Worm (Caenorhabditis elegans) whole organism, L1 larva: ENCODE results near the gene prp-18.
A peak's percentile ranks its signal among the peaks of the same experiment; 100 is the strongest.

Experiments used
- C34B4.2 ChIP-seq: sonication (generic microtip); optimal IDR thresholded peaks from 2 replicates; lab custom pipeline; 2017; ENCODE audit warnings: mild to moderate bottlenecking, missing genetic modification characterization, missing compliant biosample characterization
- Y116A8C.19 ChIP-seq: sonication (generic microtip); optimal IDR thresholded peaks from 2 replicates; lab custom pipeline; 2016; ENCODE audit warnings: missing compliant biosample characterization, missing genetic modification characterization, borderline replicate concordance
- aha-1 ChIP-seq: fragments of 150-350 bp; optimal IDR thresholded peaks from 2 replicates; lab custom pipeline; 2014; ENCODE audit warnings: missing biosample characterization, missing genetic modification characterization
- alr-1 ChIP-seq: fragments of 200-800 bp; sonication (Bioruptor generic); optimal IDR thresholded peaks from 2 replicates; lab custom pipeline; 2018; ENCODE audit warnings: borderline replicate concordance, mild to moderate bottlenecking, missing genetic modification characterization, missing compliant biosample characterization
- aly-2 ChIP-seq: fragments of 150-350 bp; optimal IDR thresholded peaks from 2 replicates; lab custom pipeline; 2014; ENCODE audit warnings: missing biosample characterization, missing genetic modification characterization
- ceh-8 ChIP-seq: fragments of 200-800 bp; sonication (Bioruptor generic); optimal IDR thresholded peaks from 2 replicates; lab custom pipeline; 2018; ENCODE audit warnings: mild to moderate bottlenecking, missing genetic modification characterization, moderate library complexity, missing compliant biosample characterization
- ceh-82 ChIP-seq, 3 experiments: fragments of 150-350 bp in 1 of 3; sonication (generic microtip) in 2 of 3; optimal IDR thresholded peaks; 2 replicates each; lab custom pipeline; 2014 to 2017; ENCODE audit warnings: missing biosample characterization in 3 of 3, missing genetic modification characterization in 3 of 3
- ceh-88 ChIP-seq: fragments of 200-800 bp; sonication (Bioruptor generic); IDR thresholded peaks from 2 replicates; pipeline ENCODE4 v1.3.6; 2022; ENCODE audit warnings: missing genetic modification characterization, missing compliant biosample characterization
- ceh-90 ChIP-seq: sonication (generic microtip); optimal IDR thresholded peaks from 2 replicates; lab custom pipeline; 2016; ENCODE audit warnings: missing genetic modification characterization, missing compliant biosample characterization
- dsc-1 ChIP-seq: sonication (generic microtip); optimal IDR thresholded peaks from 2 replicates; lab custom pipeline; 2016; ENCODE audit warnings: mild to moderate bottlenecking, missing genetic modification characterization, missing compliant biosample characterization
- efl-1 ChIP-seq, 4 experiments: fragments of 150-350 bp; optimal IDR thresholded peaks in 3 of 4; peaks in 1 of 4; 1 replicate in 1 of 4; 2 replicates in 3 of 4; lab custom pipeline; 2014; ENCODE audit warnings: missing biosample characterization in 2 of 4, missing genetic modification characterization in 2 of 4, missing genetic modification reagents in 2 of 4
- efl-3 ChIP-seq: fragments of 200-800 bp; sonication (Bioruptor generic); optimal IDR thresholded peaks from 2 replicates; lab custom pipeline; 2018; ENCODE audit warnings: mild to moderate bottlenecking, missing genetic modification characterization, missing compliant biosample characterization
- egl-13 ChIP-seq: sonication (generic microtip); optimal IDR thresholded peaks from 2 replicates; lab custom pipeline; 2016; ENCODE audit warnings: missing genotype, missing genetic modification reagents, missing genetic modification characterization, missing compliant biosample characterization
- egl-27 ChIP-seq, 2 experiments: fragments of 150-350 bp in 1 of 2; sonication (generic microtip); optimal IDR thresholded peaks; 3 replicates each; lab custom pipeline; 2017 to 2018; ENCODE audit warnings: missing biosample characterization in 2 of 2, missing genetic modification characterization in 2 of 2, missing genetic modification reagents in 2 of 2
- elt-3 ChIP-seq, 6 experiments: fragments of 150-350 bp in 1 of 6; sonication (generic microtip); optimal IDR thresholded peaks; 2 replicates each; lab custom pipeline; 2017 to 2018; ENCODE audit warnings: missing biosample characterization in 6 of 6, missing genetic modification characterization in 6 of 6, inconsistent platforms in 1 of 6
- fkh-10 ChIP-seq: sonication (generic microtip); optimal IDR thresholded peaks from 2 replicates; lab custom pipeline; 2017; ENCODE audit warnings: missing biosample characterization, missing genetic modification reagents, missing genetic modification characterization
- fos-1 ChIP-seq: fragments of 150-350 bp; optimal IDR thresholded peaks from 2 replicates; lab custom pipeline; 2014; ENCODE audit warnings: missing biosample characterization, missing genetic modification characterization
- hlh-17 ChIP-seq: fragments of 200-800 bp; sonication (Bioruptor generic); optimal IDR thresholded peaks from 2 replicates; lab custom pipeline; 2018; ENCODE audit warnings: missing genetic modification characterization, mild to moderate bottlenecking, missing compliant biosample characterization, moderate library complexity, borderline replicate concordance
- hpl-2 ChIP-seq: fragments of 150-350 bp; optimal IDR thresholded peaks from 2 replicates; lab custom pipeline; 2014; ENCODE audit warnings: missing biosample characterization, missing genetic modification reagents, missing genetic modification characterization
- irx-1 ChIP-seq: sonication (generic microtip); optimal IDR thresholded peaks from 2 replicates; lab custom pipeline; 2016; ENCODE audit warnings: missing genetic modification characterization, missing compliant biosample characterization
- isw-1 ChIP-seq: fragments of 200-800 bp; sonication (Bioruptor generic); IDR thresholded peaks from 2 replicates; pipeline ENCODE4 v1.3.6; 2022; ENCODE audit warnings: missing genetic modification characterization, missing compliant biosample characterization
- jun-1 ChIP-seq: fragments of 150-350 bp; optimal IDR thresholded peaks from 2 replicates; lab custom pipeline; 2014; ENCODE audit warnings: missing biosample characterization, missing genetic modification reagents, missing genetic modification characterization
- lin-15B ChIP-seq: fragments of 150-350 bp; sonication (generic microtip); optimal IDR thresholded peaks from 3 replicates; lab custom pipeline; 2014; ENCODE audit warnings: missing biosample characterization, missing genetic modification characterization
- lin-39 ChIP-seq: fragments of 150-350 bp; optimal IDR thresholded peaks from 2 replicates; lab custom pipeline; 2014; ENCODE audit warnings: missing biosample characterization, missing genetic modification reagents, missing genetic modification characterization
- lir-3 ChIP-seq: sonication (generic microtip); optimal IDR thresholded peaks from 2 replicates; lab custom pipeline; 2016; ENCODE audit warnings: mild to moderate bottlenecking, missing genetic modification characterization, moderate library complexity, missing compliant biosample characterization; ENCODE audit not compliant: poor library complexity
- lsy-2 ChIP-seq, 2 experiments: fragments of 150-350 bp; optimal IDR thresholded peaks; 2 replicates each; lab custom pipeline; 2014; ENCODE audit warnings: missing biosample characterization in 2 of 2, missing genetic modification characterization in 2 of 2
- mab-9 ChIP-seq: fragments of 200-800 bp; sonication (Bioruptor generic); IDR thresholded peaks from 2 replicates; pipeline ENCODE4 v1.3.6; 2022; ENCODE audit warnings: missing genetic modification reagents, missing genetic modification characterization, missing compliant biosample characterization
- mdl-1 ChIP-seq, 2 experiments: fragments of 150-350 bp; optimal IDR thresholded peaks; 2 replicates each; lab custom pipeline; 2014 to 2017; ENCODE audit warnings: missing biosample characterization in 2 of 2, missing genetic modification characterization in 2 of 2, inconsistent platforms in 1 of 2
- mep-1 ChIP-seq: fragments of 150-350 bp; optimal IDR thresholded peaks from 2 replicates; lab custom pipeline; 2014; ENCODE audit warnings: missing biosample characterization, missing genetic modification characterization
- nhr-11 ChIP-seq: fragments of 150-350 bp; optimal IDR thresholded peaks from 2 replicates; lab custom pipeline; 2014; ENCODE audit warnings: missing biosample characterization, missing genetic modification characterization
- nhr-12 ChIP-seq: sonication (generic microtip); optimal IDR thresholded peaks from 2 replicates; lab custom pipeline; 2017; ENCODE audit warnings: missing biosample characterization, missing genetic modification characterization
- nhr-237 ChIP-seq: fragments of 150-350 bp; optimal IDR thresholded peaks from 2 replicates; lab custom pipeline; 2014; ENCODE audit warnings: missing biosample characterization, missing genetic modification characterization
- nhr-28 ChIP-seq: fragments of 150-350 bp; optimal IDR thresholded peaks from 2 replicates; lab custom pipeline; 2014; ENCODE audit warnings: missing biosample characterization, missing genetic modification characterization
- nhr-71 ChIP-seq: sonication (generic microtip); optimal IDR thresholded peaks from 2 replicates; lab custom pipeline; 2016; ENCODE audit warnings: mild to moderate bottlenecking, missing genetic modification characterization, moderate library complexity, missing compliant biosample characterization
- nhr-76 ChIP-seq: sonication (generic microtip); optimal IDR thresholded peaks from 2 replicates; lab custom pipeline; 2017; ENCODE audit warnings: missing biosample characterization, missing genetic modification characterization
- nhr-77 ChIP-seq: fragments of 150-350 bp; optimal IDR thresholded peaks from 2 replicates; lab custom pipeline; 2014; ENCODE audit warnings: missing biosample characterization, missing genetic modification characterization
- nhr-84 ChIP-seq: sonication (generic microtip); optimal IDR thresholded peaks from 2 replicates; lab custom pipeline; 2017; ENCODE audit warnings: missing biosample characterization, missing genetic modification characterization
- nhr-85 ChIP-seq: sonication (generic microtip); peaks from one replicate; lab custom pipeline; 2016; ENCODE audit warnings: missing genetic modification characterization, inconsistent platforms, missing compliant biosample characterization
- nhr-90 ChIP-seq: sonication (generic microtip); optimal IDR thresholded peaks from 2 replicates; lab custom pipeline; 2016; ENCODE audit warnings: mild to moderate bottlenecking, missing genetic modification characterization, missing compliant biosample characterization; ENCODE audit not compliant: poor library complexity
- pag-3 ChIP-seq: sonication (generic microtip); optimal IDR thresholded peaks from 2 replicates; lab custom pipeline; 2017; ENCODE audit warnings: missing genetic modification characterization, mild to moderate bottlenecking, missing compliant biosample characterization, antibody characterized with exemption, borderline replicate concordance; ENCODE audit not compliant: insufficient read depth
- pax-3 ChIP-seq: fragments of 200-800 bp; sonication (Bioruptor generic); optimal IDR thresholded peaks from 2 replicates; lab custom pipeline; 2018; ENCODE audit warnings: mild to moderate bottlenecking, missing genetic modification characterization, moderate library complexity, missing compliant biosample characterization
- pqm-1 ChIP-seq: sonication (generic microtip); optimal IDR thresholded peaks from 3 replicates; lab custom pipeline; 2017; ENCODE audit warnings: missing biosample characterization, missing genetic modification characterization
- skn-1 ChIP-seq: fragments of 150-350 bp; optimal IDR thresholded peaks from 2 replicates; lab custom pipeline; 2014; ENCODE audit warnings: missing biosample characterization, missing genetic modification characterization
- sox-4 ChIP-seq: sonication (generic microtip); optimal IDR thresholded peaks from 2 replicates; lab custom pipeline; 2016; ENCODE audit warnings: missing genetic modification characterization, missing compliant biosample characterization
- sptf-1 ChIP-seq: fragments of 150-350 bp; optimal IDR thresholded peaks from 2 replicates; lab custom pipeline; 2014; ENCODE audit warnings: missing biosample characterization, missing genetic modification characterization
- sup-37 ChIP-seq: fragments of 200-800 bp; sonication (Bioruptor generic); optimal IDR thresholded peaks from 2 replicates; lab custom pipeline; 2018; ENCODE audit warnings: mild to moderate bottlenecking, missing genetic modification characterization, missing compliant biosample characterization
- tbx-2 ChIP-seq: sonication (generic microtip); optimal IDR thresholded peaks from 2 replicates; lab custom pipeline; 2016; ENCODE audit warnings: missing genetic modification characterization, missing compliant biosample characterization
- tlp-1 ChIP-seq: fragments of 150-350 bp; optimal IDR thresholded peaks from 2 replicates; lab custom pipeline; 2014; ENCODE audit warnings: missing biosample characterization, missing genetic modification characterization
- unc-30 ChIP-seq: sonication (generic microtip); optimal IDR thresholded peaks from 2 replicates; lab custom pipeline; 2017; ENCODE audit warnings: missing biosample characterization, missing genetic modification characterization
- unc-86 ChIP-seq: sonication (generic microtip); optimal IDR thresholded peaks from 2 replicates; lab custom pipeline; 2016; ENCODE audit warnings: missing genetic modification characterization, missing compliant biosample characterization
- unc-98 ChIP-seq: fragments of 200-800 bp; sonication (Bioruptor generic); IDR thresholded peaks from 2 replicates; pipeline ENCODE4 v1.3.6; 2022; ENCODE audit warnings: missing genetic modification characterization, missing compliant biosample characterization
- zag-1 ChIP-seq: fragments of 150-350 bp; optimal IDR thresholded peaks from 2 replicates; lab custom pipeline; 2014; ENCODE audit warnings: missing biosample characterization, missing genetic modification characterization
- ztf-4 ChIP-seq: fragments of 150-350 bp; optimal IDR thresholded peaks from 2 replicates; lab custom pipeline; 2014; ENCODE audit warnings: missing biosample characterization, missing genetic modification characterization

The prp-18 gene

ce11 chrIV:9867915-9868314 lies 16.3 kb downstream of the prp-18 start:
- TF ChIP-seq tlp-1 (tag; lab: Kevin White, UChicago), result no peak
- no peak for TF ChIP-seq sptf-1 (tag; lab: Kevin White, UChicago)
- TF ChIP-seq mdl-1 (tag; optimal IDR thresholded peaks at IDR 0.05; lab: Kevin White, UChicago), result peak in 1 of 2 experiments; percentile 64
- TF ChIP-seq fos-1 (tag; lab: Kevin White, UChicago), result no peak
- no peak for TF ChIP-seq efl-3 (GFP tag; lab: Kevin White, UChicago)
- no peak for TF ChIP-seq egl-13 (tag; lab: Kevin White, UChicago)
- TF ChIP-seq fkh-10 (GFP tag; lab: Kevin White, UChicago), result no peak
- no peak for TF ChIP-seq pag-3 (tag; lab: Kevin White, UChicago)
- TF ChIP-seq aly-2 (tag; lab: Kevin White, UChicago), result no peak
- no peak for TF ChIP-seq nhr-28 (tag; lab: Kevin White, UChicago)
- no peak for TF ChIP-seq sup-37 (GFP tag; lab: Kevin White, UChicago)
- no peak for TF ChIP-seq nhr-77 (tag; lab: Kevin White, UChicago)
- TF ChIP-seq C34B4.2 (tag; lab: Kevin White, UChicago), result no peak
- TF ChIP-seq pqm-1 (tag; lab: Kevin White, UChicago), result no peak
- peak in 1 of 2 experiments; percentile 17 for TF ChIP-seq efl-1 (optimal IDR thresholded peaks at IDR 0.05; lab: Kevin White, UChicago)
- TF ChIP-seq efl-1 (GFP tag; optimal IDR thresholded peaks at IDR 0.05 in 1 of 2; lab: Kevin White, UChicago), result peak in 1 of 2 experiments; percentile 94
- no peak for TF ChIP-seq unc-98 (GFP tag; lab: Robert Waterston, UW)
- TF ChIP-seq nhr-85 (tag; lab: Kevin White, UChicago), result peak; percentile 98
- peak in 5 of 6 experiments; percentile 56 to 98 (median 67) for TF ChIP-seq elt-3 (tag; optimal IDR thresholded peaks at IDR 0.05; lab: Kevin White, UChicago)
- TF ChIP-seq nhr-12, result no peak
- TF ChIP-seq hpl-2 (GFP tag; lab: Kevin White, UChicago), result no peak
- peak; percentile 61 to 74 for TF ChIP-seq lsy-2 (tag; optimal IDR thresholded peaks at IDR 0.05; lab: Kevin White, UChicago)
- TF ChIP-seq nhr-90 (tag; lab: Kevin White, UChicago), result peak; percentile 87
- TF ChIP-seq aha-1 (tag; lab: Kevin White, UChicago), result no peak
- no peak for TF ChIP-seq nhr-76 (tag; lab: Kevin White, UChicago)
- TF ChIP-seq unc-86 (tag; lab: Kevin White, UChicago), result no peak
- TF ChIP-seq nhr-71 (tag; lab: Kevin White, UChicago), result peak; percentile 93
- TF ChIP-seq mab-9 (GFP tag; lab: Robert Waterston, UW), result no peak
- TF ChIP-seq egl-27 (tag; optimal IDR thresholded peaks at IDR 0.05; lab: Kevin White, UChicago), result no peak
- no peak for TF ChIP-seq unc-30 (tag; lab: Kevin White, UChicago)
- TF ChIP-seq hlh-17 (GFP tag; lab: Kevin White, UChicago), result no peak
- peak; percentile 56 for TF ChIP-seq lir-3
- TF ChIP-seq isw-1 (GFP tag; lab: Robert Waterston, UW), result no peak
- TF ChIP-seq mep-1 (tag; lab: Kevin White, UChicago), result peak; percentile 53
- no peak for TF ChIP-seq irx-1 (tag; lab: Kevin White, UChicago)
- peak; percentile 84 for TF ChIP-seq tbx-2
- no peak for TF ChIP-seq nhr-84 (tag; lab: Kevin White, UChicago)
- TF ChIP-seq lin-15B (tag; lab: Kevin White, UChicago), result no peak
- no peak for TF ChIP-seq nhr-11 (tag; lab: Kevin White, UChicago)
- no peak for TF ChIP-seq lin-39 (tag; lab: Kevin White, UChicago)
- TF ChIP-seq nhr-237 (tag; lab: Kevin White, UChicago), result no peak
- no peak for TF ChIP-seq sox-4 (tag; lab: Kevin White, UChicago)
- TF ChIP-seq zag-1 (tag; lab: Kevin White, UChicago), result no peak
- TF ChIP-seq ztf-4, result peak; percentile 62
- TF ChIP-seq ceh-88, result 0 out of 2 replicates have a peak, but pooled peaks have one; percentile 21
- no peak for TF ChIP-seq dsc-1 (tag; lab: Kevin White, UChicago)
- TF ChIP-seq alr-1 (tag; lab: Kevin White, UChicago), result no peak
- no peak for TF ChIP-seq jun-1 (tag; lab: Kevin White, UChicago)
- TF ChIP-seq skn-1, result no peak
- no peak for TF ChIP-seq ceh-82 (tag; optimal IDR thresholded peaks at IDR 0.05; lab: Kevin White, UChicago)
- TF ChIP-seq ceh-8, result no peak
- no peak for TF ChIP-seq ceh-90 (tag; lab: Kevin White, UChicago)
- TF ChIP-seq Y116A8C.19 (tag; lab: Kevin White, UChicago), result no peak
- TF ChIP-seq pax-3 (tag; lab: Kevin White, UChicago), result no peak
